Worm (Caenorhabditis elegans) whole organism, early embryonic: ENCODE results near the gene C29E4.17.

ENCODE experiments used
- B0310.2 ChIP-seq: sonication (generic microtip); optimal IDR thresholded peaks from 2 replicates; lab custom pipeline; 2016; ENCODE audit warnings: mild to moderate bottlenecking, missing genetic modification characterization, missing compliant biosample characterization
- F13C5.2 ChIP-seq: sonication (generic microtip); optimal IDR thresholded peaks from 2 replicates; lab custom pipeline; 2017; ENCODE audit warnings: mild to moderate bottlenecking, missing genetic modification characterization, inconsistent platforms, missing compliant biosample characterization
- aly-1 ChIP-seq: sonication (generic microtip); optimal IDR thresholded peaks from 2 replicates; lab custom pipeline; 2016; ENCODE audit warnings: missing genetic modification characterization, missing compliant biosample characterization
- ama-1 ChIP-seq: fragments of 150-350 bp; optimal IDR thresholded peaks from 2 replicates; lab custom pipeline; 2014
- ceh-13 ChIP-seq: fragments of 200-800 bp; sonication (Bioruptor generic); optimal IDR thresholded peaks from 2 replicates; lab custom pipeline; 2018; ENCODE audit warnings: mild to moderate bottlenecking, missing genetic modification characterization, missing compliant biosample characterization
- ceh-36 ChIP-seq: sonication (generic microtip); optimal IDR thresholded peaks from 2 replicates; lab custom pipeline; 2016; ENCODE audit warnings: missing genetic modification characterization, inconsistent platforms, missing compliant biosample characterization
- ets-7 ChIP-seq: sonication (generic microtip); optimal IDR thresholded peaks from 2 replicates; lab custom pipeline; 2016; ENCODE audit warnings: missing genotype, missing genetic modification characterization, missing compliant biosample characterization
- flt-1 ChIP-seq: fragments of 200-800 bp; sonication (Bioruptor generic); IDR thresholded peaks from 2 replicates; pipeline ENCODE4 v1.3.6; 2022; ENCODE audit warnings: missing genetic modification characterization, missing compliant biosample characterization
- hmbx-1 ChIP-seq: sonication (generic microtip); optimal IDR thresholded peaks from 2 replicates; lab custom pipeline; 2016; ENCODE audit warnings: mild to moderate bottlenecking, missing genetic modification characterization, missing compliant biosample characterization
- hmg-4 ChIP-seq: fragments of 200-800 bp; sonication (Bioruptor generic); optimal IDR thresholded peaks from 2 replicates; lab custom pipeline; 2018; ENCODE audit warnings: mild to moderate bottlenecking, missing genetic modification characterization, missing compliant biosample characterization
- hnd-1 ChIP-seq: sonication (generic microtip); optimal IDR thresholded peaks from 2 replicates; lab custom pipeline; 2016; ENCODE audit warnings: missing genetic modification characterization, missing compliant biosample characterization
- pes-1 ChIP-seq: fragments of 200-800 bp; sonication (Bioruptor generic); IDR thresholded peaks from 2 replicates; pipeline ENCODE4 v1.3.6; 2022; ENCODE audit warnings: missing genetic modification reagents, missing genetic modification characterization, missing compliant biosample characterization
- scrt-1 ChIP-seq: fragments of 200-800 bp; sonication (Bioruptor generic); IDR thresholded peaks from 2 replicates; pipeline ENCODE4 v1.3.6; 2022; ENCODE audit warnings: missing genetic modification characterization, missing compliant biosample characterization
- sea-1 ChIP-seq: fragments of 200-800 bp; sonication (Bioruptor generic); conservative IDR thresholded peaks from 2 replicates; pipeline ENCODE4 v1.3.6; 2022; ENCODE audit warnings: missing genetic modification characterization, missing compliant biosample characterization
- tbx-11 ChIP-seq: fragments of 200-800 bp; sonication (Bioruptor generic); IDR thresholded peaks from 2 replicates; pipeline ENCODE4 v1.3.6; 2022; ENCODE audit warnings: missing genetic modification characterization, missing compliant biosample characterization
- tbx-37 ChIP-seq: fragments of 200-800 bp; sonication (Bioruptor generic); conservative IDR thresholded peaks from 2 replicates; pipeline ENCODE4 v1.3.6; 2022; ENCODE audit warnings: missing genetic modification reagents, missing genetic modification characterization, missing compliant biosample characterization
- tra-4 ChIP-seq: sonication (generic microtip); optimal IDR thresholded peaks from 2 replicates; lab custom pipeline; 2017; ENCODE audit warnings: missing genetic modification characterization, missing compliant biosample characterization

C29E4.17 gene

ce11 chrIII:7919823-7920222, 2.5 kb upstream of the C29E4.17 start, which contains the start of gene C29E4.14:
TSS of gene C29E4.14 (plus strand) at chrIII:7920123.
- no peak for TF ChIP-seq flt-1 (GFP tag; lab: Robert Waterston, UW)
- TF ChIP-seq ets-7, result no peak
- TF ChIP-seq tbx-37 (GFP tag; lab: Robert Waterston, UW), result no peak
- no peak for TF ChIP-seq F13C5.2 (tag; lab: Kevin White, UChicago)
- no peak for TF ChIP-seq B0310.2
- no peak for TF ChIP-seq hmg-4
- no peak for TF ChIP-seq tra-4
- TF ChIP-seq hmbx-1 (tag; lab: Kevin White, UChicago), result no peak
- no peak for TF ChIP-seq aly-1
- no peak for TF ChIP-seq ama-1 (lab: Kevin White, UChicago)
- TF ChIP-seq ceh-13, result no peak
- no peak for TF ChIP-seq hnd-1 (tag; lab: Kevin White, UChicago)
- TF ChIP-seq pes-1 (GFP tag; lab: Robert Waterston, UW), result no peak
- no peak for TF ChIP-seq tbx-11 (GFP tag; lab: Robert Waterston, UW)
- no peak for TF ChIP-seq ceh-36 (tag; lab: Kevin White, UChicago)
- no peak for TF ChIP-seq sea-1 (GFP tag; lab: Robert Waterston, UW)
- TF ChIP-seq scrt-1 (GFP tag; lab: Robert Waterston, UW), result no peak

ce11 chrIII:7924821-7925220, 2.5 kb downstream of the C29E4.17 start, which contains the start of gene tag-250:
TSS of gene tag-250 (minus strand) at chrIII:7924921.
- TF ChIP-seq ama-1 (lab: Kevin White, UChicago) (no peak), hmbx-1 (tag; lab: Kevin White, UChicago) (no peak)

- TF ChIP-seq F13C5.2 (tag; lab: Kevin White, UChicago), result no peak
- no peak for TF ChIP-seq scrt-1 (GFP tag; lab: Robert Waterston, UW)
- TF ChIP-seq tbx-37 (GFP tag; lab: Robert Waterston, UW), result no peak
- no peak for TF ChIP-seq ama-1 (lab: Kevin White, UChicago)
- TF ChIP-seq hmbx-1 (tag; lab: Kevin White, UChicago), result no peak
- TF ChIP-seq hnd-1 (tag; lab: Kevin White, UChicago), result no peak
Observed at ce11 chrIII:7925968-7926367, 3.7 kb downstream of the C29E4.17 start.

ce11 chrIII:7928549-7929129, 6.3 kb downstream of the C29E4.17 start, which contains the start of the genes C29E4.13 and npp-15:
TSS of gene C29E4.13 (minus strand) at chrIII:7928717.
TSS of gene npp-15 (plus strand) at chrIII:7929043.
- no peak for TF ChIP-seq F13C5.2 (tag; lab: Kevin White, UChicago)
- TF ChIP-seq ceh-13, result no peak
- TF ChIP-seq hnd-1 (tag; lab: Kevin White, UChicago), result no peak
- no peak for TF ChIP-seq ets-7
- TF ChIP-seq aly-1, result no peak
- no peak for TF ChIP-seq sea-1 (GFP tag; lab: Robert Waterston, UW)
- no peak for TF ChIP-seq ama-1 (lab: Kevin White, UChicago)
- no peak for TF ChIP-seq scrt-1 (GFP tag; lab: Robert Waterston, UW)
- no peak for TF ChIP-seq ceh-36 (tag; lab: Kevin White, UChicago)
- TF ChIP-seq hmg-4, result no peak
- no peak for TF ChIP-seq tra-4
- TF ChIP-seq pes-1 (GFP tag; lab: Robert Waterston, UW), result no peak
- TF ChIP-seq hmbx-1 (tag; lab: Kevin White, UChicago), result no peak
- TF ChIP-seq B0310.2, result no peak
- TF ChIP-seq tbx-37 (GFP tag; lab: Robert Waterston, UW), result no peak

ce11 chrIII:7933235-7933634, 10.9 kb downstream of the C29E4.17 start, which contains the start of gene ran-2:
TSS of gene ran-2 (plus strand) at chrIII:7933535.
- TF ChIP-seq aly-1, result no peak
- TF ChIP-seq pes-1 (GFP tag; lab: Robert Waterston, UW), result no peak
- TF ChIP-seq tbx-11 (GFP tag; lab: Robert Waterston, UW), result no peak
- TF ChIP-seq sea-1 (GFP tag; lab: Robert Waterston, UW), result no peak

ce11 chrIII:7937548-7937947, 15.2 kb downstream of the C29E4.17 start, which contains the start of gene C29E4.10:
TSS of gene C29E4.10 (plus strand) at chrIII:7937848.
- no peak for TF ChIP-seq ama-1 (lab: Kevin White, UChicago)
- TF ChIP-seq hmbx-1 (tag; lab: Kevin White, UChicago), result no peak
- no peak for TF ChIP-seq aly-1
- TF ChIP-seq sea-1 (GFP tag; lab: Robert Waterston, UW), result no peak

- TF ChIP-seq ceh-13 (no peak), tra-4 (no peak), B0310.2 (no peak), ama-1 (lab: Kevin White, UChicago) (no peak), F13C5.2 (tag; lab: Kevin White, UChicago) (no peak), ets-7 (no peak), hnd-1 (tag; lab: Kevin White, UChicago) (no peak), sea-1 (GFP tag; lab: Robert Waterston, UW) (no peak), ceh-36 (tag; lab: Kevin White, UChicago) (no peak), flt-1 (GFP tag; lab: Robert Waterston, UW) (no peak)
Observed at ce11 chrIII:7940819-7941218, 18.5 kb downstream of the C29E4.17 start, which contains the start of gene C29E4.12. TSS of gene C29E4.12 (plus strand) at chrIII:7941151.

- TF ChIP-seq ceh-36 (tag; lab: Kevin White, UChicago) (no peak), tra-4 (no peak), ceh-13 (no peak), pes-1 (GFP tag; lab: Robert Waterston, UW) (no peak), hmg-4 (no peak), tbx-11 (GFP tag; lab: Robert Waterston, UW) (no peak), ama-1 (lab: Kevin White, UChicago) (no peak), ets-7 (no peak), scrt-1 (GFP tag; lab: Robert Waterston, UW) (no peak), tbx-37 (GFP tag; lab: Robert Waterston, UW) (no peak), aly-1 (no peak), sea-1 (GFP tag; lab: Robert Waterston, UW) (no peak)
Observed at ce11 chrIII:7941417-7941816, 19.1 kb downstream of the C29E4.17 start, which contains the start of gene kle-2. TSS of gene kle-2 (plus strand) at chrIII:7941717.
